Fruit fly (Drosophila melanogaster) whole organism, embryonic: ENCODE measurements around the gene EMC5.

Source experiments
- Adf1 ChIP-seq: fragments of 200-800 bp; sonication (Bioruptor generic); IDR thresholded peaks from 2 replicates; pipeline ENCODE4 v1.3.6; 2022; ENCODE audit warnings: missing biosample characterization, missing genetic modification characterization
- Antp ChIP-seq: fragments of 200-800 bp; sonication (Bioruptor generic); optimal IDR thresholded peaks from 3 replicates; lab custom pipeline; 2016; ENCODE audit warnings: missing biosample characterization, missing genetic modification characterization
- B-H1 ChIP-seq: fragments of 200-800 bp; sonication (Bioruptor generic); IDR thresholded peaks from 3 replicates; pipeline ENCODE4 v1.3.6; 2022; ENCODE audit warnings: missing biosample characterization, missing genetic modification characterization
- Blimp-1 ChIP-seq: fragments of 200-800 bp; sonication (Bioruptor generic); optimal IDR thresholded peaks from 3 replicates; lab custom pipeline; 2018; ENCODE audit warnings: missing biosample characterization, missing genetic modification characterization, mild to moderate bottlenecking, moderate library complexity, missing genetic modification reagents
- CG10462 ChIP-seq: fragments of 200-800 bp; sonication (Bioruptor generic); optimal IDR thresholded peaks from 2 replicates; lab custom pipeline; 2016; ENCODE audit warnings: missing biosample characterization, missing genetic modification characterization
- CG12155 ChIP-seq: fragments of 200-800 bp; sonication (Bioruptor generic); optimal IDR thresholded peaks from 3 replicates; lab custom pipeline; 2016; ENCODE audit warnings: missing biosample characterization, missing genetic modification characterization
- CG12219 ChIP-seq: fragments of 200-800 bp; sonication (Bioruptor generic); optimal IDR thresholded peaks from 3 replicates; lab custom pipeline; 2018; ENCODE audit warnings: missing biosample characterization, mild to moderate bottlenecking, missing genetic modification characterization
- CG12236 ChIP-seq: fragments of 200-800 bp; sonication (Bioruptor generic); optimal IDR thresholded peaks from 2 replicates; lab custom pipeline; 2016; ENCODE audit warnings: missing biosample characterization, missing genetic modification characterization
- CG13894 ChIP-seq: fragments of 200-800 bp; sonication (Bioruptor generic); optimal IDR thresholded peaks from 3 replicates; lab custom pipeline; 2018; ENCODE audit warnings: missing biosample characterization, mild to moderate bottlenecking, missing genetic modification characterization, moderate library complexity
- CG14441 ChIP-seq: fragments of 200-800 bp; sonication (Bioruptor generic); IDR thresholded peaks from 2 replicates; pipeline ENCODE4 v1.3.6; 2022; ENCODE audit warnings: missing biosample characterization, missing genetic modification characterization
- CG14965 ChIP-seq: fragments of 200-800 bp; sonication (Bioruptor generic); optimal IDR thresholded peaks from 2 replicates; lab custom pipeline; 2016; ENCODE audit warnings: missing biosample characterization, missing genetic modification characterization, borderline replicate concordance
- CG15514 ChIP-seq: fragments of 200-800 bp; sonication (Bioruptor generic); optimal IDR thresholded peaks from 3 replicates; lab custom pipeline; 2017; ENCODE audit warnings: missing biosample characterization, missing genetic modification characterization, mild to moderate bottlenecking, moderate library complexity, missing genetic modification reagents
- CG18599 ChIP-seq: fragments of 200-800 bp; sonication (Bioruptor generic); optimal IDR thresholded peaks from 3 replicates; lab custom pipeline; 2017; ENCODE audit warnings: missing biosample characterization, missing genetic modification characterization, mild to moderate bottlenecking, moderate library complexity, missing genetic modification reagents
- CG3281 ChIP-seq: fragments of 200-800 bp; sonication (Bioruptor generic); optimal IDR thresholded peaks from 3 replicates; lab custom pipeline; 2017; ENCODE audit warnings: missing biosample characterization, mild to moderate bottlenecking, missing genetic modification characterization
- CG34224 ChIP-seq: fragments of 200-800 bp; sonication (Bioruptor generic); IDR thresholded peaks from 3 replicates; pipeline ENCODE4 v1.3.6; 2022; ENCODE audit warnings: missing biosample characterization, missing genetic modification characterization; ENCODE audit not compliant: partially characterized antibody
- CG3995 ChIP-seq: fragments of 200-800 bp; sonication (Bioruptor generic); optimal IDR thresholded peaks from 3 replicates; lab custom pipeline; 2016; ENCODE audit warnings: missing biosample characterization, missing genetic modification characterization
- CG7372 ChIP-seq: fragments of 200-800 bp; sonication (Bioruptor generic); IDR thresholded peaks from 2 replicates; pipeline ENCODE4 v1.3.6; 2022; ENCODE audit warnings: missing biosample characterization, missing genetic modification characterization
- CG8765 ChIP-seq: fragments of 200-800 bp; sonication (Bioruptor generic); IDR thresholded peaks from 2 replicates; pipeline ENCODE4 v1.3.6; 2022; ENCODE audit warnings: missing biosample characterization, missing genetic modification characterization
- CG9609 ChIP-seq: fragments of 200-800 bp; sonication (Bioruptor generic); optimal IDR thresholded peaks from 3 replicates; lab custom pipeline; 2016; ENCODE audit warnings: missing biosample characterization, missing genetic modification characterization
- CG9876 ChIP-seq: fragments of 200-800 bp; sonication (Bioruptor generic); optimal IDR thresholded peaks from 2 replicates; lab custom pipeline; 2016; ENCODE audit warnings: missing biosample characterization, missing genetic modification characterization
- Camta ChIP-seq: fragments of 200-800 bp; sonication (Bioruptor generic); optimal IDR thresholded peaks from 2 replicates; lab custom pipeline; 2016; ENCODE audit warnings: missing biosample characterization, missing genetic modification characterization
- CoRest ChIP-seq: fragments of 200-800 bp; sonication (Bioruptor generic); optimal IDR thresholded peaks from 3 replicates; lab custom pipeline; 2018; ENCODE audit warnings: missing biosample characterization, mild to moderate bottlenecking, missing genetic modification characterization, moderate library complexity
- Dip2 ChIP-seq: fragments of 200-800 bp; sonication (Bioruptor generic); IDR thresholded peaks from 2 replicates; pipeline ENCODE4 v1.3.6; 2022; ENCODE audit warnings: missing biosample characterization, missing genetic modification characterization
- Elba2 ChIP-seq: fragments of 200-800 bp; sonication (Bioruptor generic); optimal IDR thresholded peaks from 3 replicates; lab custom pipeline; 2016; ENCODE audit warnings: missing biosample characterization, missing genetic modification characterization
- Ets97D ChIP-seq: fragments of 200-800 bp; sonication (Bioruptor generic); optimal IDR thresholded peaks from 3 replicates; lab custom pipeline; 2016; ENCODE audit warnings: missing biosample characterization, missing genetic modification characterization
- Gug ChIP-seq: fragments of 200-800 bp; sonication (Bioruptor generic); IDR thresholded peaks from 4 replicates; pipeline ENCODE4 v1.3.6; 2022; ENCODE audit warnings: missing biosample characterization, missing genetic modification characterization
- HHEX ChIP-seq: fragments of 200-800 bp; sonication (Bioruptor generic); optimal IDR thresholded peaks from 3 replicates; lab custom pipeline; 2017; ENCODE audit warnings: missing biosample characterization, mild to moderate bottlenecking, missing genetic modification characterization, missing genetic modification reagents
- HmgD ChIP-seq: fragments of 200-800 bp; sonication (Bioruptor generic); optimal IDR thresholded peaks from 3 replicates; lab custom pipeline; 2016; ENCODE audit warnings: missing biosample characterization, missing genetic modification characterization
- HmgZ ChIP-seq: fragments of 200-800 bp; sonication (Bioruptor generic); optimal IDR thresholded peaks from 2 replicates; lab custom pipeline; 2018; ENCODE audit warnings: missing biosample characterization, mild to moderate bottlenecking, missing genetic modification characterization
- Hmr ChIP-seq: fragments of 200-800 bp; sonication (Bioruptor generic); optimal IDR thresholded peaks from 3 replicates; lab custom pipeline; 2017; ENCODE audit warnings: mild to moderate bottlenecking, missing biosample characterization, missing genetic modification reagents, missing genetic modification characterization
- Hsf ChIP-seq: fragments of 200-800 bp; sonication (Bioruptor generic); optimal IDR thresholded peaks from 3 replicates; lab custom pipeline; 2016; ENCODE audit warnings: missing biosample characterization, missing genetic modification characterization
- Lhr ChIP-seq: fragments of 200-800 bp; sonication (Bioruptor generic); optimal IDR thresholded peaks from 3 replicates; lab custom pipeline; 2017; ENCODE audit warnings: mild to moderate bottlenecking, missing biosample characterization, missing genetic modification reagents, missing genetic modification characterization
- Max ChIP-seq: fragments of 200-800 bp; sonication (Bioruptor generic); optimal IDR thresholded peaks from 2 replicates; lab custom pipeline; 2016; ENCODE audit warnings: missing biosample characterization, mild to moderate bottlenecking, missing genetic modification characterization
- Med ChIP-seq: fragments of 200-800 bp; sonication (Bioruptor generic); peaks from one replicate; lab custom pipeline; 2016; ENCODE audit warnings: missing biosample characterization, missing genetic modification characterization, mild to moderate bottlenecking, inconsistent platforms, moderate library complexity
- Nf-YB ChIP-seq: fragments of 200-800 bp; sonication (Bioruptor generic); optimal IDR thresholded peaks from 3 replicates; lab custom pipeline; 2019; ENCODE audit warnings: missing biosample characterization, mild to moderate bottlenecking, missing genetic modification characterization, moderate library complexity
- PHDP ChIP-seq: fragments of 200-800 bp; sonication (Bioruptor generic); optimal IDR thresholded peaks from 3 replicates; lab custom pipeline; 2018; ENCODE audit warnings: missing biosample characterization, mild to moderate bottlenecking, missing genetic modification characterization, moderate library complexity
- Side ChIP-seq: fragments of 200-800 bp; sonication (Bioruptor generic); optimal IDR thresholded peaks from 2 replicates; lab custom pipeline; 2016; ENCODE audit warnings: missing biosample characterization, missing genetic modification characterization
- Sox102F ChIP-seq: fragments of 200-800 bp; sonication (Bioruptor generic); optimal IDR thresholded peaks from 2 replicates; lab custom pipeline; 2018; ENCODE audit warnings: missing biosample characterization, mild to moderate bottlenecking, missing genetic modification characterization, moderate library complexity
- aop ChIP-seq: fragments of 200-800 bp; sonication (Bioruptor generic); IDR thresholded peaks from 2 replicates; pipeline ENCODE4 v1.3.6; 2022; ENCODE audit warnings: missing biosample characterization, missing genetic modification characterization
- ara ChIP-seq: fragments of 200-800 bp; sonication (Bioruptor generic); IDR thresholded peaks from 2 replicates; pipeline ENCODE4 v1.3.6; 2022; ENCODE audit warnings: missing biosample characterization, missing genetic modification characterization
- da ChIP-seq: fragments of 200-800 bp; sonication (Bioruptor generic); optimal IDR thresholded peaks from 2 replicates; lab custom pipeline; 2016; ENCODE audit warnings: missing biosample characterization, missing genetic modification characterization
- dimm ChIP-seq: fragments of 200-800 bp; sonication (Bioruptor generic); IDR thresholded peaks from 2 replicates; pipeline ENCODE4 v1.3.6; 2022; ENCODE audit warnings: missing biosample characterization, missing genetic modification characterization
- dmrt99B ChIP-seq: fragments of 200-800 bp; sonication (Bioruptor generic); optimal IDR thresholded peaks from 2 replicates; lab custom pipeline; 2018; ENCODE audit warnings: missing biosample characterization, mild to moderate bottlenecking, missing genetic modification characterization, moderate library complexity
- exex ChIP-seq: fragments of 200-800 bp; sonication (Bioruptor generic); optimal IDR thresholded peaks from 4 replicates; lab custom pipeline; 2018; ENCODE audit warnings: missing biosample characterization, mild to moderate bottlenecking, missing genetic modification characterization, moderate library complexity
- mirr ChIP-seq: fragments of 200-800 bp; sonication (Bioruptor generic); optimal IDR thresholded peaks from 3 replicates; lab custom pipeline; 2018; ENCODE audit warnings: missing biosample characterization, mild to moderate bottlenecking, missing genetic modification characterization
- prd ChIP-seq, 3 experiments: fragments of >200 bp in 2 of 3; fragments of 200-800 bp in 1 of 3; sonication (Bioruptor generic) in 1 of 3; optimal IDR thresholded peaks in 2 of 3; IDR thresholded peaks in 1 of 3; 2 replicates in 2 of 3; 3 replicates in 1 of 3; pipeline versions ENCODE4 v1.3.6 to Lab custom; 2017 to 2022; ENCODE audit warnings: missing biosample characterization in 1 of 3, missing genetic modification characterization in 1 of 3
- pum ChIP-seq: fragments of 200-800 bp; sonication (Bioruptor generic); optimal IDR thresholded peaks from 2 replicates; lab custom pipeline; 2016; ENCODE audit warnings: missing biosample characterization, missing genetic modification characterization
- repo ChIP-seq: fragments of 200-800 bp; sonication (Bioruptor generic); optimal IDR thresholded peaks from 2 replicates; lab custom pipeline; 2016; ENCODE audit warnings: missing biosample characterization, missing genetic modification characterization
- rib ChIP-seq: fragments of 200-800 bp; sonication (Bioruptor generic); IDR thresholded peaks from 2 replicates; pipeline ENCODE4 v1.3.6; 2022; ENCODE audit warnings: missing biosample characterization, missing genetic modification characterization
- so ChIP-seq: fragments of 200-800 bp; sonication (Bioruptor generic); IDR thresholded peaks from 3 replicates; pipeline ENCODE4 v1.3.6; 2022; ENCODE audit warnings: missing biosample characterization, missing genetic modification characterization
- vfl ChIP-seq: fragments of 200-800 bp; sonication (Bioruptor generic); optimal IDR thresholded peaks from 2 replicates; lab custom pipeline; 2016; ENCODE audit warnings: missing biosample characterization, missing genetic modification characterization

Gene EMC5

DNA sequence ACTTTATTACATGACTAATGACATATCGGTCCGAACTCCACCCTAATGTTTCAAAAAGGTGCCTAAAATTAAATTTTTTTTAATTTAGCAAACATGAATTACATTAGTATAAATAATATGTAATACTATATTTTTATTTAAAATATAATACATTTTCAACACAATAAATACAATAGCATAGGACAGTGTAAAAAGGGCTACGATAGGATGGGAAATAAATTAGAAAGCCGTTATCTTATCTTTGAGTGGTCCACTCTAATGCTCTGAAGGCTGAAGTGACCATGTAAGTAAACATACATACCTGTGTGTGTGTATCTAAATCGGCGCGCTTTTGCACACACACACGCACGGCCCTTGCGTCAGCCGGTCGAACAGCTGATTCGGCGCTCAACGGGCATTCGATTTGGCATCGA is 15.5 kb downstream of the EMC5 start, which contains the start of gene CG31793 (continued):
- no peak for TF ChIP-seq Blimp-1 (GFP tag; lab: Kevin White, UChicago)
- TF ChIP-seq CG8765: no peak
- no peak for TF ChIP-seq so (GFP tag; lab: Robert Waterston, UW)
- no peak for TF ChIP-seq Gug (GFP tag; lab: Robert Waterston, UW)
- TF ChIP-seq dimm (GFP tag; lab: Robert Waterston, UW): no peak
- no peak for TF ChIP-seq CG14965
- no peak for TF ChIP-seq CG7372
- peak; percentile 59 for TF ChIP-seq CG15514 (GFP tag; lab: Kevin White, UChicago)
- TF ChIP-seq Max: no peak
- no peak for TF ChIP-seq CG9876
- TF ChIP-seq Lhr (GFP tag; lab: Kevin White, UChicago): no peak
- no peak for TF ChIP-seq repo (GFP tag; lab: Kevin White, UChicago)
- TF ChIP-seq CG10462 (GFP tag; lab: Kevin White, UChicago): no peak
- peak; percentile 74 for TF ChIP-seq mirr (GFP tag; lab: Kevin White, UChicago)
- TF ChIP-seq Elba2: no peak
- TF ChIP-seq CG3281 (GFP tag; lab: Kevin White, UChicago): peak; percentile 76
- TF ChIP-seq B-H1 (GFP tag; lab: Robert Waterston, UW): no peak; the same call in 2 of the 3 replicates
- no peak for TF ChIP-seq da (GFP tag; lab: Kevin White, UChicago)
- TF ChIP-seq Camta (GFP tag; lab: Kevin White, UChicago): no peak
- TF ChIP-seq PHDP (tag; lab: Kevin White, UChicago): peak; percentile 75
- no peak for TF ChIP-seq ara (GFP tag; lab: Robert Waterston, UW)
- peak; percentile 26 for TF ChIP-seq HHEX
- no peak for TF ChIP-seq aop (GFP tag; lab: Robert Waterston, UW)
- peak; percentile 58 for TF ChIP-seq dmrt99B (tag; lab: Kevin White, UChicago)
- no peak for TF ChIP-seq Ets97D (GFP tag; lab: Kevin White, UChicago)
- no peak for TF ChIP-seq HmgD (GFP tag; lab: Kevin White, UChicago)
- TF ChIP-seq vfl (GFP tag; lab: Kevin White, UChicago): no peak
- no peak for TF ChIP-seq Antp (GFP tag; lab: Kevin White, UChicago)
- no peak for TF ChIP-seq CG12236 (GFP tag; lab: Kevin White, UChicago)
- TF ChIP-seq exex: peak; percentile 68
- peak; percentile 72 for TF ChIP-seq Hmr (GFP tag; lab: Kevin White, UChicago)
- no peak for TF ChIP-seq Side (GFP tag; lab: Kevin White, UChicago)
- TF ChIP-seq CG12219 (GFP tag; lab: Kevin White, UChicago): peak; percentile 7
- TF ChIP-seq rib (GFP tag; lab: Robert Waterston, UW): peak; percentile 49; the same call in 1 of the 2 replicates
- TF ChIP-seq Adf1 (GFP tag; lab: Robert Waterston, UW): peak; percentile 26; the same call in 1 of the 2 replicates
- no peak for TF ChIP-seq CG9609 (GFP tag; lab: Kevin White, UChicago)
- peak; percentile 82 for TF ChIP-seq CG18599 (GFP tag; lab: Kevin White, UChicago)
- TF ChIP-seq pum (GFP tag; lab: Kevin White, UChicago): no peak
- TF ChIP-seq CG12155 (GFP tag; lab: Kevin White, UChicago): peak; percentile 32
- TF ChIP-seq HmgZ (tag; lab: Kevin White, UChicago): peak; percentile 53
- no peak for TF ChIP-seq CG3995
- TF ChIP-seq CG34224 (GFP tag; lab: Robert Waterston, UW): peak; percentile 52; the same call in 2 of the 3 replicates
- TF ChIP-seq CG13894 (tag; lab: Kevin White, UChicago): peak; percentile 72
- no peak for TF ChIP-seq Hsf (GFP tag; lab: Kevin White, UChicago)
- TF ChIP-seq Dip2 (GFP tag; lab: Robert Waterston, UW): no peak
- peak; percentile 84 for TF ChIP-seq Med
- no peak for TF ChIP-seq prd (optimal IDR thresholded peaks at IDR 0.05; lab: Kevin White, UChicago)
- TF ChIP-seq prd (GFP tag; IDR thresholded peaks at IDR 0.05; lab: Robert Waterston, UW): 0 out of 3 replicates have a peak, but pooled peaks have one; percentile 17
- peak; percentile 58 for TF ChIP-seq Sox102F (GFP tag; lab: Kevin White, UChicago)
- TF ChIP-seq CoRest (tag; lab: Kevin White, UChicago): peak; percentile 65
- TF ChIP-seq Nf-YB: peak; percentile 19
- no peak for TF ChIP-seq CG14441 (GFP tag; lab: Robert Waterston, UW)
